Worm (Caenorhabditis elegans) whole organism, L2 larva: ENCODE results near the gene str-111.

Experiments
- C34F6.9 ChIP-seq: fragments of 150-350 bp; optimal IDR thresholded peaks from 2 replicates; lab custom pipeline; 2014; ENCODE audit warnings: missing biosample characterization, missing genetic modification characterization
- F13H6.1 ChIP-seq: sonication (generic microtip); optimal IDR thresholded peaks from 2 replicates; lab custom pipeline; 2016; ENCODE audit warnings: missing genetic modification characterization, missing compliant biosample characterization
- R02D3.7 ChIP-seq: fragments of 150-350 bp; optimal IDR thresholded peaks from 2 replicates; lab custom pipeline; 2014; ENCODE audit warnings: missing biosample characterization, missing genetic modification characterization
- Y55F3AM.14 ChIP-seq: fragments of 200-800 bp; sonication (Bioruptor generic); optimal IDR thresholded peaks from 2 replicates; lab custom pipeline; 2018; ENCODE audit warnings: mild to moderate bottlenecking, missing genetic modification characterization, missing compliant biosample characterization
- ZK546.5 ChIP-seq: sonication (generic microtip); optimal IDR thresholded peaks from 2 replicates; lab custom pipeline; 2017; ENCODE audit warnings: missing biosample characterization, missing genetic modification characterization
- alr-1 ChIP-seq: fragments of 150-350 bp; optimal IDR thresholded peaks from 2 replicates; lab custom pipeline; 2014; ENCODE audit warnings: missing biosample characterization, missing genetic modification characterization
- aly-2 ChIP-seq: fragments of 150-350 bp; optimal IDR thresholded peaks from 2 replicates; lab custom pipeline; 2014; ENCODE audit warnings: missing biosample characterization, missing genetic modification characterization
- ama-1 ChIP-seq: fragments of 150-350 bp; optimal IDR thresholded peaks from 2 replicates; lab custom pipeline; 2018; ENCODE audit warnings: inconsistent platforms
- blmp-1 ChIP-seq: sonication (generic microtip); optimal IDR thresholded peaks from 2 replicates; lab custom pipeline; 2017; ENCODE audit warnings: missing genetic modification characterization, mild to moderate bottlenecking, missing compliant biosample characterization, antibody characterized with exemption, moderate library complexity; ENCODE audit not compliant: insufficient read depth
- ceh-82 ChIP-seq: fragments of 150-350 bp; optimal IDR thresholded peaks from 2 replicates; lab custom pipeline; 2014; ENCODE audit warnings: missing biosample characterization, missing genetic modification characterization
- crh-2 ChIP-seq: sonication (generic microtip); optimal IDR thresholded peaks from 2 replicates; lab custom pipeline; 2017; ENCODE audit warnings: missing biosample characterization, missing genetic modification characterization
- egl-27 ChIP-seq: sonication (generic microtip); optimal IDR thresholded peaks from 3 replicates; lab custom pipeline; 2017; ENCODE audit warnings: missing biosample characterization, missing genetic modification reagents, missing genetic modification characterization
- elt-1 ChIP-seq: fragments of 150-350 bp; optimal IDR thresholded peaks from 2 replicates; lab custom pipeline; 2014; ENCODE audit warnings: missing biosample characterization, missing genetic modification characterization
- elt-3 ChIP-seq: sonication (generic microtip); optimal IDR thresholded peaks from 2 replicates; lab custom pipeline; 2017; ENCODE audit warnings: missing biosample characterization, missing genetic modification characterization
- fos-1 ChIP-seq: fragments of 150-350 bp; optimal IDR thresholded peaks from 2 replicates; lab custom pipeline; 2014; ENCODE audit warnings: missing biosample characterization, missing genetic modification characterization
- lin-39 ChIP-seq: fragments of 150-350 bp; optimal IDR thresholded peaks from 2 replicates; lab custom pipeline; 2014; ENCODE audit warnings: missing biosample characterization, missing genetic modification reagents, missing genetic modification characterization
- lsy-2 ChIP-seq, 2 experiments: fragments of 150-350 bp in 1 of 2; sonication (generic microtip) in 1 of 2; optimal IDR thresholded peaks; 2 replicates each; lab custom pipeline; 2014 to 2017; ENCODE audit warnings: missing biosample characterization in 2 of 2, missing genetic modification characterization in 2 of 2
- mbf-1 ChIP-seq: sonication (generic microtip); optimal IDR thresholded peaks from 2 replicates; lab custom pipeline; 2017; ENCODE audit warnings: missing biosample characterization, missing genetic modification characterization
- mdl-1 ChIP-seq, 2 experiments: fragments of 150-350 bp in 1 of 2; sonication (generic microtip) in 1 of 2; optimal IDR thresholded peaks; 2 replicates each; lab custom pipeline; 2017; ENCODE audit warnings: missing biosample characterization in 2 of 2, missing genetic modification characterization in 2 of 2
- nhr-10 ChIP-seq: sonication (generic microtip); optimal IDR thresholded peaks from 2 replicates; lab custom pipeline; 2017; ENCODE audit warnings: missing biosample characterization, missing genetic modification characterization
- nhr-11 ChIP-seq: fragments of 150-350 bp; optimal IDR thresholded peaks from 2 replicates; lab custom pipeline; 2014; ENCODE audit warnings: missing biosample characterization, missing genetic modification characterization
- nhr-12 ChIP-seq: fragments of 150-350 bp; optimal IDR thresholded peaks from 2 replicates; lab custom pipeline; 2014; ENCODE audit warnings: missing biosample characterization, missing genetic modification characterization
- nhr-129 ChIP-seq: fragments of 150-350 bp; optimal IDR thresholded peaks from 2 replicates; lab custom pipeline; 2014; ENCODE audit warnings: missing biosample characterization, missing genetic modification characterization
- nhr-21 ChIP-seq: fragments of 150-350 bp; optimal IDR thresholded peaks from 2 replicates; lab custom pipeline; 2014; ENCODE audit warnings: missing biosample characterization, missing genetic modification characterization
- nhr-6 ChIP-seq: fragments of 150-350 bp; optimal IDR thresholded peaks from 2 replicates; lab custom pipeline; 2014; ENCODE audit warnings: missing biosample characterization, missing genetic modification characterization
- nhr-77 ChIP-seq: fragments of 150-350 bp; optimal IDR thresholded peaks from 2 replicates; lab custom pipeline; 2014; ENCODE audit warnings: missing biosample characterization, missing genetic modification characterization
- peb-1 ChIP-seq: fragments of 150-350 bp; optimal IDR thresholded peaks from 2 replicates; lab custom pipeline; 2014; ENCODE audit warnings: missing biosample characterization, missing genetic modification characterization
- sem-4 ChIP-seq: fragments of 150-350 bp; optimal IDR thresholded peaks from 2 replicates; lab custom pipeline; 2014; ENCODE audit warnings: missing biosample characterization, missing genetic modification reagents, missing genetic modification characterization
- skn-1 ChIP-seq: sonication (generic microtip); optimal IDR thresholded peaks from 2 replicates; lab custom pipeline; 2017; ENCODE audit warnings: missing biosample characterization, missing genetic modification characterization
- sma-3 ChIP-seq: sonication (generic microtip); optimal IDR thresholded peaks from 2 replicates; lab custom pipeline; 2016; ENCODE audit warnings: missing genetic modification reagents, missing genetic modification characterization, missing compliant biosample characterization
- sma-9 ChIP-seq, 2 experiments: fragments of 150-350 bp in 1 of 2; sonication (generic microtip) in 1 of 2; optimal IDR thresholded peaks; 2 replicates each; lab custom pipeline; 2014 to 2016; ENCODE audit warnings: missing genetic modification characterization in 2 of 2, mild to moderate bottlenecking in 1 of 2, missing biosample characterization in 1 of 2, missing compliant biosample characterization in 1 of 2, missing genetic modification reagents in 1 of 2, moderate library complexity in 1 of 2
- unc-39 ChIP-seq: fragments of 150-350 bp; optimal IDR thresholded peaks from 2 replicates; lab custom pipeline; 2014; ENCODE audit warnings: missing biosample characterization, missing genetic modification characterization
- unc-55 ChIP-seq: fragments of 150-350 bp; sonication (generic microtip); optimal IDR thresholded peaks from 3 replicates; lab custom pipeline; 2014; ENCODE audit warnings: missing biosample characterization, missing genetic modification reagents, missing genetic modification characterization
- unc-62 ChIP-seq: fragments of 150-350 bp; optimal IDR thresholded peaks from 2 replicates; lab custom pipeline; 2014; ENCODE audit warnings: missing biosample characterization, missing genetic modification reagents, missing genetic modification characterization
- zag-1 ChIP-seq: fragments of 150-350 bp; optimal IDR thresholded peaks from 2 replicates; lab custom pipeline; 2014; ENCODE audit warnings: missing biosample characterization, missing genetic modification characterization
- ztf-1 ChIP-seq: fragments of 200-800 bp; sonication (Bioruptor generic); conservative IDR thresholded peaks from 2 replicates; pipeline ENCODE4 v1.3.6; 2022; ENCODE audit warnings: missing genetic modification characterization, missing compliant biosample characterization
- ztf-11 ChIP-seq: sonication (generic microtip); optimal IDR thresholded peaks from 2 replicates; lab custom pipeline; 2017; ENCODE audit warnings: missing biosample characterization, missing genetic modification characterization

str-111 gene

DNA sequence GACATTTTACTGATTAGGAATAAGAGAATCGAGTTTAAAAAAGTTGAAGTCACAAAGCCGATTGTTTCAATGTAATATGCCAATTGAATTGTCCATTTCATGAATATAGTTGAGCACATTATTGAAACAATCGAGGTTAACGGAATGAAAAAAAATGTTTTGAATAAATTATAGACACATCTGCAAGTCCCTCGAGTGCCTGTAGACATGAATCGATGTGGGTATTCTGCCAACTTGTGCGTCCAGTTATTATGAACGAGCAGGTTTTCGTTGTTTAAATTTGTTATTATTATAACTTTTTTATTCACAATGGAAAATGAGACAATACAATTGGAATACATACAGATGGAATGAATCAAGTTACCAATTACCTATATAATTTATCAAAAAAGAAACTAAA lies 10.5 kb downstream of the str-111 start, which contains the start of gene str-99:
str-99 (minus strand) TSS at position 101 of the 400 bp plus-strand sequence.
- TF ChIP-seq nhr-12 (tag; lab: Kevin White, UChicago) (no peak), mdl-1 (tag; optimal IDR thresholded peaks at IDR 0.05; lab: Kevin White, UChicago) (no peak), ama-1 (lab: Kevin White, UChicago) (no peak), lin-39 (no peak), ztf-1 (GFP tag; lab: Robert Waterston, UW) (no peak), aly-2 (no peak), F13H6.1 (tag; lab: Kevin White, UChicago) (no peak), ZK546.5 (tag; lab: Kevin White, UChicago) (no peak), skn-1 (tag; lab: Kevin White, UChicago) (no peak), unc-55 (no peak), nhr-129 (no peak), alr-1 (tag; lab: Kevin White, UChicago) (no peak), nhr-10 (tag; lab: Kevin White, UChicago) (no peak)

DNA sequence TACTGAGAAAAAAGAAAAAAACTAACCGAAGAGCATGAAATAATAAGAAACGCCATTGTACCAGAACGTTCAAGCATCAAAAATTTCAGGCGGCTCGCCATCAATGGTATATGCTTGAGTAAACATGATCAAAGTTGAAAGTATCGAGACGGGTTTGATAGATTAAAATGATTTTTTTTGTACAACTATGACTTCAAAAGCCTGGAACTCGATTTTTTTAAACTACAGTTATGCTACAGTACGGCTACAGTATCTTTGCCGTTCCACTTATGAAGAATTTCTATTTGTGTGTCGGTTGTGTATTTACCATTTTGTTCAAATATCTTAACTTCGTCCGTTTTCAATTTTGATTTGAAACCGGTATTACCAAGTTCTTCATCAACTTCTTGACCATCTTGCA lies 13.8 kb downstream of the str-111 start, which contains the start of gene str-97:
str-97 (minus strand) TSS at position 101 of the 400 bp plus-strand sequence.
- no peak for TF ChIP-seq nhr-10 (tag; lab: Kevin White, UChicago)
- TF ChIP-seq ztf-11 (tag; lab: Kevin White, UChicago), result no peak
- TF ChIP-seq elt-1 (tag; lab: Kevin White, UChicago), result no peak
- TF ChIP-seq unc-39, result no peak
- TF ChIP-seq F13H6.1 (tag; lab: Kevin White, UChicago), result no peak
- no peak for TF ChIP-seq Y55F3AM.14 (GFP tag; lab: Kevin White, UChicago)
- TF ChIP-seq fos-1 (tag; lab: Kevin White, UChicago), result no peak

- TF ChIP-seq elt-1 (tag; lab: Kevin White, UChicago), result no peak
- TF ChIP-seq mdl-1 (tag; optimal IDR thresholded peaks at IDR 0.05; lab: Kevin White, UChicago), result no peak
- TF ChIP-seq blmp-1, result no peak
- no peak for TF ChIP-seq lsy-2 (tag; optimal IDR thresholded peaks at IDR 0.05; lab: Kevin White, UChicago)
- no peak for TF ChIP-seq lin-39
- no peak for TF ChIP-seq ztf-11 (tag; lab: Kevin White, UChicago)
- TF ChIP-seq nhr-10 (tag; lab: Kevin White, UChicago), result no peak
- TF ChIP-seq elt-3, result no peak
- no peak for TF ChIP-seq sma-3 (GFP tag; lab: Kevin White, UChicago)
- TF ChIP-seq nhr-6, result no peak
- TF ChIP-seq ztf-1 (GFP tag; lab: Robert Waterston, UW), result no peak
- no peak for TF ChIP-seq zag-1 (tag; lab: Kevin White, UChicago)
- TF ChIP-seq C34F6.9 (tag; lab: Kevin White, UChicago), result no peak
- TF ChIP-seq nhr-12 (tag; lab: Kevin White, UChicago), result no peak
- no peak for TF ChIP-seq unc-55
- no peak for TF ChIP-seq nhr-11 (tag; lab: Kevin White, UChicago)
- TF ChIP-seq nhr-77 (tag; lab: Kevin White, UChicago), result no peak
- no peak for TF ChIP-seq ZK546.5 (tag; lab: Kevin White, UChicago)
- no peak for TF ChIP-seq mbf-1
- no peak for TF ChIP-seq ceh-82 (tag; lab: Kevin White, UChicago)
Measured at ce11 chrV:16153375-16153774, 15.6 kb downstream of the str-111 start, which contains the start of gene str-254. TSS of gene str-254 (minus strand) at chrV:16153475.

ce11 chrV:16148805-16149204 lies 20.1 kb downstream of the str-111 start, which contains the start of gene F10A3.4:
TSS of gene F10A3.4 (plus strand) at chrV:16149105.
- no peak for TF ChIP-seq peb-1 (tag; lab: Kevin White, UChicago)
- no peak for TF ChIP-seq elt-1 (tag; lab: Kevin White, UChicago)
- TF ChIP-seq sem-4 (tag; lab: Kevin White, UChicago), result no peak
- TF ChIP-seq R02D3.7 (tag; lab: Kevin White, UChicago), result no peak
- TF ChIP-seq sma-9 (GFP tag; optimal IDR thresholded peaks at IDR 0.05; lab: Kevin White, UChicago), result no peak
- no peak for TF ChIP-seq sma-9 (tag; optimal IDR thresholded peaks at IDR 0.05; lab: Kevin White, UChicago)
- no peak for TF ChIP-seq mbf-1
- TF ChIP-seq crh-2, result no peak
- no peak for TF ChIP-seq nhr-10 (tag; lab: Kevin White, UChicago)
- TF ChIP-seq nhr-21, result no peak
- no peak for TF ChIP-seq unc-55
- no peak for TF ChIP-seq egl-27 (tag; lab: Kevin White, UChicago)
- TF ChIP-seq ZK546.5 (tag; lab: Kevin White, UChicago), result no peak
- no peak for TF ChIP-seq elt-3
- no peak for TF ChIP-seq unc-62 (GFP tag; lab: Kevin White, UChicago)
